Worm (Caenorhabditis elegans): ENCODE results near the gene C18A11.3.

C18A11.3 gene

ce11 chrX:8026709-8027108 lies 34.2 kb upstream of the C18A11.3 start:
- peak; percentile 13 for TF ChIP-seq nfya-1 (tag; optimal IDR thresholded peaks at IDR 0.05; ENCODE audit: insufficient read depth)
- TF ChIP-seq pha-4 (tag; optimal IDR thresholded peaks at IDR 0.05): peak; percentile 37
- TF ChIP-seq egl-5 (tag; optimal IDR thresholded peaks at IDR 0.05): no peak
- no peak for TF ChIP-seq ceh-9 (tag; optimal IDR thresholded peaks at IDR 0.05)
- peak; percentile 35 for TF ChIP-seq nhr-43 (tag; optimal IDR thresholded peaks at IDR 0.05; ENCODE audit: poor library complexity, severe bottlenecking)
- no peak for TF ChIP-seq sea-2 (GFP tag; optimal IDR thresholded peaks at IDR 0.05)
- peak; percentile 2 for TF ChIP-seq nhr-23 (tag; optimal IDR thresholded peaks at IDR 0.05)
- TF ChIP-seq elt-3 (tag; optimal IDR thresholded peaks at IDR 0.05): no peak
- peak; percentile 37 for TF ChIP-seq elt-2 (tag; optimal IDR thresholded peaks at IDR 0.05)
- TF ChIP-seq egl-27 (tag; optimal IDR thresholded peaks at IDR 0.05): no peak
- TF ChIP-seq jun-1 (tag; optimal IDR thresholded peaks at IDR 0.05): no peak

- no peak for TF ChIP-seq daf-12 (tag; optimal IDR thresholded peaks at IDR 0.05)
- TF ChIP-seq elt-2 (tag; optimal IDR thresholded peaks at IDR 0.05): no peak
- no peak for TF ChIP-seq fkh-2 (tag; optimal IDR thresholded peaks at IDR 0.05)
- TF ChIP-seq skn-1 (tag; optimal IDR thresholded peaks at IDR 0.05): no peak
- no peak for TF ChIP-seq egl-27 (tag; optimal IDR thresholded peaks at IDR 0.05)
- TF ChIP-seq ceh-28 (tag; optimal IDR thresholded peaks at IDR 0.05): no peak
- no peak for TF ChIP-seq snpc-4 (tag; optimal IDR thresholded peaks at IDR 0.05)
- TF ChIP-seq aly-2 (tag; optimal IDR thresholded peaks at IDR 0.05): no peak
- TF ChIP-seq eor-1 (tag; optimal IDR thresholded peaks at IDR 0.05): no peak
- no peak for TF ChIP-seq unc-39 (tag; optimal IDR thresholded peaks at IDR 0.05)
Observed at ce11 chrX:8027509-8027908, 33.4 kb upstream of the C18A11.3 start.

- TF ChIP-seq pqm-1 (tag; optimal IDR thresholded peaks at IDR 0.05) (no peak), lin-39 (tag; optimal IDR thresholded peaks at IDR 0.05) (peak; percentile 47), nhr-43 (tag; optimal IDR thresholded peaks at IDR 0.05; ENCODE audit: poor library complexity, severe bottlenecking) (no peak), jun-1 (tag; optimal IDR thresholded peaks at IDR 0.05) (peak; percentile 66), lin-15B (tag; optimal IDR thresholded peaks at IDR 0.05) (peak; percentile 50), nhr-23 (tag; optimal IDR thresholded peaks at IDR 0.05) (peak; percentile 87), elt-2 (tag; optimal IDR thresholded peaks at IDR 0.05) (peak; percentile 5), nhr-237 (tag; optimal IDR thresholded peaks at IDR 0.05) (no peak), snpc-4 (tag; optimal IDR thresholded peaks at IDR 0.05) (peak; percentile 56), nhr-25 (tag; optimal IDR thresholded peaks at IDR 0.05) (peak; percentile 86), nfya-1 (tag; optimal IDR thresholded peaks at IDR 0.05; ENCODE audit: insufficient read depth) (peak; percentile 61), unc-39 (tag; optimal IDR thresholded peaks at IDR 0.05) (no peak), tbx-2 (tag; optimal IDR thresholded peaks at IDR 0.05) (peak; percentile 50), lsy-12 (tag; optimal IDR thresholded peaks at IDR 0.05) (peak; percentile 22), ceh-28 (tag; optimal IDR thresholded peaks at IDR 0.05) (peak; percentile 81), hmg-11 (tag; optimal IDR thresholded peaks at IDR 0.05) (peak; percentile 51), egl-27 (tag; optimal IDR thresholded peaks at IDR 0.05) (peak; percentile 56), pha-4 (tag; optimal IDR thresholded peaks at IDR 0.05) (peak; percentile 90)
Observed at ce11 chrX:8029080-8029479, 31.8 kb upstream of the C18A11.3 start, which contains the start of gene C34D10.1. Gene C34D10.1, plus strand, starts transcription at chrX:8029479.

DNA sequence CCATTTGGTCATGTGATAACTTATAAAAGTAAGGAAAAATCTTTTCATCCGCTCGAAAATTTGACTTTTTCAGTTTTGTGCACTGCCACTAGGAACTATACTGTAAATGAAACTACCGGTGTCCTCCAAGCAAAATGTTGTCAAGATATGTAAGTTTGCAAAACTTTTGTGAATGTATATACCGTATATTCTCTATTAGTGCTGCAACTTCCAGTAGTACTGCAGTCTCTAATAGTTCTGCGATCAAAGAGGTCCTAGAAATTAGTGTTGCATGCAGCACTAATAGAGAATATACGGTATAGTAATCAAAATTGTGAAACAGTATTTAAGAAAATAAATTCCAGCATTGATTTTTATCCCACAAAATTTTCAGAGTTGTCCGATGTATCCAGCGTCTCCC lies 30.9 kb upstream of the C18A11.3 start:
- TF ChIP-seq snpc-4 (tag; optimal IDR thresholded peaks at IDR 0.05): no peak
- TF ChIP-seq hmg-11 (tag; optimal IDR thresholded peaks at IDR 0.05): no peak
- no peak for TF ChIP-seq R02D3.7 (tag; optimal IDR thresholded peaks at IDR 0.05)
- TF ChIP-seq mdl-1 (tag; optimal IDR thresholded peaks at IDR 0.05): no peak
- TF ChIP-seq fos-1 (tag; optimal IDR thresholded peaks at IDR 0.05): no peak
- TF ChIP-seq nhr-23 (tag; optimal IDR thresholded peaks at IDR 0.05): no peak
- TF ChIP-seq nhr-43 (tag; optimal IDR thresholded peaks at IDR 0.05; ENCODE audit: poor library complexity, severe bottlenecking): no peak
- TF ChIP-seq ceh-9 (tag; optimal IDR thresholded peaks at IDR 0.05): no peak
- no peak for TF ChIP-seq nhr-77 (tag; optimal IDR thresholded peaks at IDR 0.05)

DNA sequence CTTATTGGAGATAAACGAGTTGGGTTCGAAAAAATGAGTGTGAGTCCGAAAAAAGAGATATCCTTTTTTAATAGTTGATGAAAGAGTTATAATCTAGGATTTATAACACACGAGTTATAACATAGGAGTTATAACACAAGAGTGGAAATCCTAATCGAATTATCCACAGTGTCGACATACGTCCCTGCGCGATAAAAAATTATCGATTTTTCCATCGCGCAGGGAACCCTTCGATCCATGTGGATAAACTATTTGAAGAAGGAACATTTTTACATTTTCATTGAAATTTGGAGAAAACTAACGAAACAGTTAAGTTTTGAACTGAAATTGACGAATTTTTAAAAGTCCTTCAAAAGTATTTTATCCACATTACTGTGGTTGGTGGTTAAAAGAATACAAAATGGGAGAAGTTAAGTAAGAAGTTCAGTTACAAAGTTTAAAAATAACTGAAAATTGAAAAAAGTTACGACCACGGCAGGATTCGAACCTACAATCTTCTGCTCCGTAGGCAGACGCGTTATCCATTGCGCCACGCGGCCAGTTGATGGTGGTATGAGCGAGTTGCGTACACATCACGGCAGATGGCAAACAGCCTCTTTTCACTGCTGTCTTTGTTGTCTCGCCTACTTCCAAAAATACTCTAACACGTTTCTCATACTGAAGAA lies 24.6 kb upstream of the C18A11.3 start:
- TF ChIP-seq pha-4 (tag; optimal IDR thresholded peaks at IDR 0.05): peak; percentile 96
- TF ChIP-seq ceh-9 (tag; optimal IDR thresholded peaks at IDR 0.05): no peak
- TF ChIP-seq nhr-11 (tag; optimal IDR thresholded peaks at IDR 0.05): peak; percentile 99
- peak; percentile 65 for TF ChIP-seq nhr-237 (tag; optimal IDR thresholded peaks at IDR 0.05)
- TF ChIP-seq unc-62 (GFP tag; optimal IDR thresholded peaks at IDR 0.05): peak; percentile 91
- peak; percentile 93 for TF ChIP-seq hmg-11 (tag; optimal IDR thresholded peaks at IDR 0.05)
- peak; percentile 94 for TF ChIP-seq pqm-1 (tag; optimal IDR thresholded peaks at IDR 0.05)
- peak; percentile 98 for TF ChIP-seq nhr-77 (tag; optimal IDR thresholded peaks at IDR 0.05)
- peak; percentile 96 for TF ChIP-seq snpc-4 (tag; optimal IDR thresholded peaks at IDR 0.05)
- TF ChIP-seq R02D3.7 (tag; optimal IDR thresholded peaks at IDR 0.05): peak; percentile 92
- TF ChIP-seq eor-1 (tag; optimal IDR thresholded peaks at IDR 0.05): peak in 1 of 2 experiments; percentile 87
- TF ChIP-seq fkh-2 (tag; optimal IDR thresholded peaks at IDR 0.05): peak; percentile 24
- TF ChIP-seq nhr-67 (tag; optimal IDR thresholded peaks at IDR 0.05): no peak
- peak; percentile 36 for TF ChIP-seq nhr-12 (tag; optimal IDR thresholded peaks at IDR 0.05)
- peak; percentile 96 for TF ChIP-seq nfya-1 (tag; optimal IDR thresholded peaks at IDR 0.05; ENCODE audit: insufficient read depth)
- TF ChIP-seq nhr-76 (tag; optimal IDR thresholded peaks at IDR 0.05): peak; percentile 91
- TF ChIP-seq ztf-11 (tag; optimal IDR thresholded peaks at IDR 0.05): peak; percentile 68
- peak; percentile 94 for TF ChIP-seq nhr-28 (tag; optimal IDR thresholded peaks at IDR 0.05)
- no peak for TF ChIP-seq unc-39 (tag; optimal IDR thresholded peaks at IDR 0.05)
- peak; percentile 88 for TF ChIP-seq fos-1 (tag; optimal IDR thresholded peaks at IDR 0.05)
- peak; percentile 75 to 97 (median 90) for TF ChIP-seq elt-3 (tag; optimal IDR thresholded peaks at IDR 0.05)
- peak; percentile 99 for TF ChIP-seq nhr-43 (tag; optimal IDR thresholded peaks at IDR 0.05; ENCODE audit: poor library complexity, severe bottlenecking)
- TF ChIP-seq elt-2 (tag; optimal IDR thresholded peaks at IDR 0.05): peak; percentile 84
- peak; percentile 92 for TF ChIP-seq aly-2 (tag; optimal IDR thresholded peaks at IDR 0.05)
- TF ChIP-seq elt-1 (tag; optimal IDR thresholded peaks at IDR 0.05): peak; percentile 90
- TF ChIP-seq tbx-2 (tag; optimal IDR thresholded peaks at IDR 0.05): peak; percentile 99

Measured in whole organism, L3 larva.